Fruit fly (Drosophila melanogaster) whole organism, wandering third instar larva: Measurements from ENCODE around the gene CG33281.

ENCODE experiments used
- Dfd ChIP-seq: fragments of >200 bp; optimal IDR thresholded peaks from 2 replicates; lab custom pipeline; 2017; ENCODE audit warnings: missing biosample characterization, missing genetic modification characterization
- HLH106 ChIP-seq: fragments of 200-800 bp; optimal IDR thresholded peaks from 3 replicates; lab custom pipeline; 2019; ENCODE audit warnings: missing biosample characterization, mild to moderate bottlenecking, missing genetic modification characterization, moderate library complexity
- brk ChIP-seq: fragments of 200-800 bp; sonication (Bioruptor generic); optimal IDR thresholded peaks from 2 replicates; lab custom pipeline; 2016; ENCODE audit warnings: missing biosample characterization, mild to moderate bottlenecking, missing genetic modification characterization
- h ChIP-seq: fragments of 200-800 bp; sonication (Bioruptor generic); optimal IDR thresholded peaks from 3 replicates; lab custom pipeline; 2016; ENCODE audit warnings: missing biosample characterization, mild to moderate bottlenecking, missing genetic modification characterization
- tai ChIP-seq: sonication (Bioruptor generic); optimal IDR thresholded peaks from 2 replicates; lab custom pipeline; 2016; ENCODE audit warnings: missing biosample characterization, missing genetic modification characterization

DNA sequence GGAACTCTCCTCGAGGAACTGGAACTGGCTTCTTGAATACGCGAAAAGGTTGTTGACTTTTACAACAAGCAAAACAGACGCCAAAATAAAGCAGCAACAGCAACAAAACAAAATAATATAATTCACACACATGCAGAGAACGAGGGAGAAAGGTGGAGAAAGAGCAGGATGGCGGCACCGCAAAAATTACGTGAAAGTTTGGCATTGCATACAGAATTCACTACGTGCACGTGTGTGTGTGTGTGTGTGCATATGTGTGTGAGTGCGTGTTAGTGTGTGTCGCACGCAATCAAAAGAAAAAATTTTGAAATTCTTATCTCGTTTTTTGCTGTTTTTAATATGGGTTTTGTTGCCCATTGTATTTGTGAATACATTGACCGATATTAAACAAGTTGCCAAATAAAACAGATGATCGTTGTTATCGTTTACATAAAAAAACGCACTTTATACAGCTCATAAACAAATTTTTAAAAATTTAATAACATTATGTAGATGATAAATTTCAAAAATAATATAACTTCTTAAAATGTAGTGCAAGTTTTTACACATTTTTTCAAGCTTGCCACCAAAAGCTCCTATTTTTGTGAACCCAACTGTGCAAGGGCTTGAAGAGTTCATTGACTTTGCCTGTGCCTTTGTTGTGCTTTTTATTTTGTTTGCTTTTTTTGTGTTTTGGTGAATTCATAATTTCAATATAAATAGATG, 17.3 kb downstream of the CG33281 start:
- TF ChIP-seq brk (GFP tag; lab: Kevin White, UChicago): peak; percentile 9
- peak; percentile 38 for TF ChIP-seq h
- TF ChIP-seq HLH106 (tag; lab: Kevin White, UChicago): peak; percentile 81
- TF ChIP-seq Dfd: peak; percentile 44
- peak; percentile 54 for TF ChIP-seq tai (GFP tag; lab: Kevin White, UChicago)
